Fruit fly (Drosophila melanogaster) whole organism, embryonic: ENCODE results near the gene CG8128.

ENCODE experiments used
- Adf1 ChIP-seq: fragments of 200-800 bp; sonication (Bioruptor generic); IDR thresholded peaks from 2 replicates; pipeline ENCODE4 v1.3.6; 2022; ENCODE audit warnings: missing biosample characterization, missing genetic modification characterization
- BEAF-32 ChIP-seq: fragments of 200-800 bp; sonication (Bioruptor generic); optimal IDR thresholded peaks from 3 replicates; lab custom pipeline; 2017; ENCODE audit warnings: missing biosample characterization, missing genetic modification characterization, mild to moderate bottlenecking, moderate library complexity, missing genetic modification reagents
- BtbVII ChIP-seq: fragments of 200-800 bp; sonication (Bioruptor generic); optimal IDR thresholded peaks from 3 replicates; lab custom pipeline; 2017; ENCODE audit warnings: missing biosample characterization, mild to moderate bottlenecking, missing genetic modification characterization
- CG10147 ChIP-seq: fragments of 200-800 bp; sonication (Bioruptor generic); optimal IDR thresholded peaks from 2 replicates; lab custom pipeline; 2019; ENCODE audit warnings: missing biosample characterization, mild to moderate bottlenecking, missing genetic modification characterization, moderate library complexity
- CG1024 ChIP-seq: fragments of 200-800 bp; sonication (Bioruptor generic); IDR thresholded peaks from 2 replicates; pipeline ENCODE4 v1.3.6; 2022; ENCODE audit warnings: missing biosample characterization, missing genetic modification characterization
- CG11560 ChIP-seq: fragments of 200-800 bp; sonication (Bioruptor generic); IDR thresholded peaks from 3 replicates; pipeline ENCODE4 v1.3.6; 2022; ENCODE audit warnings: missing biosample characterization, missing genetic modification characterization
- CG12942 ChIP-seq: fragments of 200-800 bp; sonication (Bioruptor generic); optimal IDR thresholded peaks from 3 replicates; lab custom pipeline; 2016; ENCODE audit warnings: missing biosample characterization, missing genetic modification characterization
- CG13775 ChIP-seq: fragments of 200-800 bp; sonication (Bioruptor generic); optimal IDR thresholded peaks from 3 replicates; lab custom pipeline; 2017; ENCODE audit warnings: missing biosample characterization, mild to moderate bottlenecking, missing genetic modification characterization
- CG15514 ChIP-seq: fragments of 200-800 bp; sonication (Bioruptor generic); optimal IDR thresholded peaks from 3 replicates; lab custom pipeline; 2017; ENCODE audit warnings: missing biosample characterization, missing genetic modification characterization, mild to moderate bottlenecking, moderate library complexity, missing genetic modification reagents
- CG1603 ChIP-seq: fragments of 200-800 bp; sonication (Bioruptor generic); optimal IDR thresholded peaks from 2 replicates; lab custom pipeline; 2019; ENCODE audit warnings: missing biosample characterization, mild to moderate bottlenecking, missing genetic modification characterization, moderate library complexity
- CG17359 ChIP-seq: fragments of 200-800 bp; sonication (Bioruptor generic); optimal IDR thresholded peaks from 3 replicates; lab custom pipeline; 2018; ENCODE audit warnings: missing biosample characterization, mild to moderate bottlenecking, missing genetic modification characterization, moderate library complexity
- CG18262 ChIP-seq: fragments of 200-800 bp; optimal IDR thresholded peaks from 3 replicates; lab custom pipeline; 2019; ENCODE audit warnings: missing biosample characterization, mild to moderate bottlenecking, missing genetic modification characterization, moderate library complexity
- CG2129 ChIP-seq: fragments of 200-800 bp; sonication (Bioruptor generic); IDR thresholded peaks from 2 replicates; pipeline ENCODE4 v1.3.6; 2022; ENCODE audit warnings: missing biosample characterization, missing genetic modification characterization; ENCODE audit not compliant: partially characterized antibody
- CG30431 ChIP-seq: fragments of 200-800 bp; sonication (Bioruptor generic); optimal IDR thresholded peaks from 2 replicates; lab custom pipeline; 2017; ENCODE audit warnings: missing biosample characterization, missing genetic modification characterization
- CG31365 ChIP-seq: fragments of 200-800 bp; sonication (Bioruptor generic); optimal IDR thresholded peaks from 2 replicates; lab custom pipeline; 2018; ENCODE audit warnings: missing biosample characterization, mild to moderate bottlenecking, missing genetic modification characterization
- CG4424 ChIP-seq: fragments of 200-800 bp; sonication (Bioruptor generic); optimal IDR thresholded peaks from 3 replicates; lab custom pipeline; 2016; ENCODE audit warnings: missing biosample characterization, missing genetic modification characterization
- CG4730 ChIP-seq: fragments of 200-800 bp; sonication (Bioruptor generic); IDR thresholded peaks from 2 replicates; pipeline ENCODE4 v1.3.6; 2022; ENCODE audit warnings: missing biosample characterization, missing genetic modification characterization
- CG8388 ChIP-seq: fragments of 200-800 bp; sonication (Bioruptor generic); optimal IDR thresholded peaks from 2 replicates; lab custom pipeline; 2019; ENCODE audit warnings: missing biosample characterization, mild to moderate bottlenecking, missing genetic modification characterization, moderate library complexity
- CG9876 ChIP-seq: fragments of 200-800 bp; sonication (Bioruptor generic); optimal IDR thresholded peaks from 2 replicates; lab custom pipeline; 2016; ENCODE audit warnings: missing biosample characterization, missing genetic modification characterization
- CoRest ChIP-seq: fragments of 200-800 bp; sonication (Bioruptor generic); optimal IDR thresholded peaks from 3 replicates; lab custom pipeline; 2018; ENCODE audit warnings: missing biosample characterization, mild to moderate bottlenecking, missing genetic modification characterization, moderate library complexity
- HLH54F ChIP-seq: fragments of 200-800 bp; sonication (Bioruptor generic); optimal IDR thresholded peaks from 3 replicates; lab custom pipeline; 2016; ENCODE audit warnings: missing biosample characterization, missing genetic modification characterization
- HLHmδ ChIP-seq: fragments of 200-800 bp; sonication (Bioruptor generic); optimal IDR thresholded peaks from 2 replicates; lab custom pipeline; 2018; ENCODE audit warnings: missing biosample characterization, mild to moderate bottlenecking, missing genetic modification characterization, moderate library complexity
- Jarid2 ChIP-seq: fragments of 200-800 bp; sonication (Bioruptor generic); optimal IDR thresholded peaks from 3 replicates; lab custom pipeline; 2017; ENCODE audit warnings: mild to moderate bottlenecking, missing biosample characterization, missing genetic modification reagents, missing genetic modification characterization
- Lhr ChIP-seq: fragments of 200-800 bp; sonication (Bioruptor generic); optimal IDR thresholded peaks from 3 replicates; lab custom pipeline; 2017; ENCODE audit warnings: mild to moderate bottlenecking, missing biosample characterization, missing genetic modification reagents, missing genetic modification characterization
- Mad ChIP-seq: fragments of 200-800 bp; sonication (Bioruptor generic); optimal IDR thresholded peaks from 2 replicates; lab custom pipeline; 2016; ENCODE audit warnings: missing biosample characterization, missing genetic modification characterization
- ash1 ChIP-seq: fragments of 200-800 bp; sonication (Bioruptor generic); optimal IDR thresholded peaks from 2 replicates; lab custom pipeline; 2018; ENCODE audit warnings: missing biosample characterization, mild to moderate bottlenecking, missing genetic modification characterization
- caup ChIP-seq: fragments of 200-800 bp; sonication (Bioruptor generic); optimal IDR thresholded peaks from 3 replicates; lab custom pipeline; 2017; ENCODE audit warnings: missing biosample characterization, mild to moderate bottlenecking, missing genetic modification characterization, moderate library complexity; ENCODE audit not compliant: severe bottlenecking
- dmrt99B ChIP-seq: fragments of 200-800 bp; sonication (Bioruptor generic); optimal IDR thresholded peaks from 2 replicates; lab custom pipeline; 2018; ENCODE audit warnings: missing biosample characterization, mild to moderate bottlenecking, missing genetic modification characterization, moderate library complexity
- dpn ChIP-seq, 2 experiments: fragments of 200-800 bp; sonication (Bioruptor generic); optimal IDR thresholded peaks; 3 replicates each; lab custom pipeline; 2016; ENCODE audit warnings: missing biosample characterization in 2 of 2, missing genetic modification characterization in 2 of 2
- gce ChIP-seq: fragments of 200-800 bp; sonication (Bioruptor generic); IDR thresholded peaks from 3 replicates; pipeline ENCODE4 v1.3.6; 2022; ENCODE audit warnings: missing biosample characterization, missing genetic modification characterization
- gro ChIP-seq: fragments of 200-800 bp; sonication (Bioruptor generic); optimal IDR thresholded peaks from 2 replicates; lab custom pipeline; 2016; ENCODE audit warnings: missing biosample characterization, missing genetic modification characterization
- h ChIP-seq: fragments of >200 bp; optimal IDR thresholded peaks from 2 replicates; lab custom pipeline; 2017
- hb ChIP-seq: fragments of 200-800 bp; sonication (Bioruptor generic); IDR thresholded peaks from 3 replicates; pipeline ENCODE4 v1.3.6; 2022; ENCODE audit warnings: missing biosample characterization, missing genetic modification characterization; ENCODE audit not compliant: partially characterized antibody
- hkb ChIP-seq, 2 experiments: fragments of 200-800 bp in 1 of 2; fragments of >200 bp in 1 of 2; sonication (Bioruptor generic) in 1 of 2; IDR thresholded peaks in 1 of 2; optimal IDR thresholded peaks in 1 of 2; 2 replicates each; pipeline versions ENCODE4 v1.3.6 to Lab custom; 2017 to 2022; ENCODE audit warnings: missing biosample characterization in 1 of 2, missing genetic modification characterization in 1 of 2
- inv ChIP-seq: fragments of 200-800 bp; sonication (Bioruptor generic); IDR thresholded peaks from 2 replicates; pipeline ENCODE4 v1.3.6; 2022; ENCODE audit warnings: missing biosample characterization, missing genetic modification characterization; ENCODE audit not compliant: partially characterized antibody
- mirr ChIP-seq: fragments of 200-800 bp; sonication (Bioruptor generic); optimal IDR thresholded peaks from 3 replicates; lab custom pipeline; 2018; ENCODE audit warnings: missing biosample characterization, mild to moderate bottlenecking, missing genetic modification characterization
- oc ChIP-seq: fragments of 200-800 bp; sonication (Bioruptor generic); optimal IDR thresholded peaks from 2 replicates; lab custom pipeline; 2018; ENCODE audit warnings: missing biosample characterization, mild to moderate bottlenecking, missing genetic modification characterization, moderate library complexity
- phol ChIP-seq: fragments of 200-800 bp; sonication (Bioruptor generic); optimal IDR thresholded peaks from 3 replicates; lab custom pipeline; 2018; ENCODE audit warnings: missing biosample characterization, mild to moderate bottlenecking, missing genetic modification characterization, moderate library complexity
- pita ChIP-seq: fragments of 200-800 bp; sonication (Bioruptor generic); optimal IDR thresholded peaks from 2 replicates; lab custom pipeline; 2017; ENCODE audit warnings: missing biosample characterization, mild to moderate bottlenecking, missing genetic modification characterization
- pum ChIP-seq: fragments of 200-800 bp; sonication (Bioruptor generic); optimal IDR thresholded peaks from 2 replicates; lab custom pipeline; 2016; ENCODE audit warnings: missing biosample characterization, missing genetic modification characterization
- ro ChIP-seq: fragments of 200-800 bp; sonication (Bioruptor generic); IDR thresholded peaks from 2 replicates; pipeline ENCODE4 v1.3.6; 2022; ENCODE audit warnings: missing biosample characterization, missing genetic modification characterization
- sqz ChIP-seq: fragments of 200-800 bp; sonication (Bioruptor generic); optimal IDR thresholded peaks from 3 replicates; lab custom pipeline; 2018; ENCODE audit warnings: missing biosample characterization, mild to moderate bottlenecking, missing genetic modification characterization
- ssp ChIP-seq: fragments of 200-800 bp; sonication (Bioruptor generic); IDR thresholded peaks from 2 replicates; pipeline ENCODE4 v1.3.6; 2022; ENCODE audit warnings: missing biosample characterization, missing genetic modification characterization
- tgo ChIP-seq: fragments of 200-800 bp; sonication (Bioruptor generic); IDR thresholded peaks from 3 replicates; pipeline ENCODE4 v1.3.6; 2022; ENCODE audit warnings: missing biosample characterization, missing genetic modification characterization
- tin ChIP-seq: fragments of 200-800 bp; sonication (Bioruptor generic); optimal IDR thresholded peaks from 3 replicates; lab custom pipeline; 2016; ENCODE audit warnings: missing biosample characterization, missing genetic modification characterization
- vnd ChIP-seq: fragments of 200-800 bp; sonication (Bioruptor generic); IDR thresholded peaks from 3 replicates; pipeline ENCODE4 v1.3.6; 2022; ENCODE audit warnings: missing biosample characterization, missing genetic modification characterization; ENCODE audit not compliant: partially characterized antibody
- yki ChIP-seq: fragments of >200 bp; optimal IDR thresholded peaks from 3 replicates; lab custom pipeline; 2018
- zen ChIP-seq: fragments of 200-800 bp; sonication (Bioruptor generic); optimal IDR thresholded peaks from 3 replicates; lab custom pipeline; 2018; ENCODE audit warnings: missing biosample characterization, mild to moderate bottlenecking, missing genetic modification characterization, moderate library complexity
- zfh1 ChIP-seq: fragments of 200-800 bp; sonication (Bioruptor generic); IDR thresholded peaks from 3 replicates; pipeline ENCODE4 v1.3.6; 2022; ENCODE audit warnings: missing biosample characterization, missing genetic modification characterization

Gene CG8128

DNA sequence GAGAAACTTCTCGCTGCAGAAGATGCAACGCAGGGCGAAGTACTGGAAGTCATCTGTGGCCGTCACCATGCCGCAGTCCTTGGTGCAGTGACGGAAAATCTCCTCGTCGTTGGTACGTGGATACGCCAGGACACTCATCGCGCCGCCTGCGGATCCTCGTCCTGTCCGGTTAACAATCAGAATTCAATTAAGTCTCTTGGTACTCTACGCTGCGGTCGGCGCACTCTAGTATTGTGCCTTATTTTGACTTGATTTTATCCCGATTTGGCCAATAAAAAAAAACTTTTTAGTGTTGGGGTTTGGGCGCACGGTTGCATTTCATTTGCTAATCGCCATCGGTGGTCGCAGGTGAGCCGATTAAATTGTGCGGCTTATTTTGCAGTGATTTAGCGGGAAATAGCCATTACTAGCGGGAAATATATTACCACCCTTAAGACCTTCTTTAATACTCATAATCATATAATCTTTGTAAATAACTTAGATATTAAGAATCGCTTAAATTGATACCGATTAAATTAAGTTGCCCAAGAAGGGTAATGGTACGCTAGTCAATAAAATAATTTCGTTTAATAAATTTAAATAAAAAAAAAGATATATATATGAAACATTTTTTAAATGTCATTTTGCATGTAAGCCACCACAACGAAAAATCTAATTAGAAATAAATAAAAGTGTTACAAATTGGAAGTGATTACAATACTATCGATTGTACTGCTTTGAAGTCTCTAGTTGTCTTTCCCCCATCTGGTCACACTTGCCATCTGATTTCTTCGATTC lies 48.8 kb downstream of the CG8128 start, which contains the start of the genes CG8944 and CCT6 (continued):
- TF ChIP-seq CG30431 (GFP tag; lab: Kevin White, UChicago) (no peak), ssp (GFP tag; lab: Robert Waterston, UW) (peak; percentile 28; the same call in 1 of the 2 replicates), sqz (GFP tag; lab: Kevin White, UChicago) (no peak), pita (GFP tag; lab: Kevin White, UChicago) (no peak), CG11560 (no peak), oc (tag; lab: Kevin White, UChicago) (no peak), zen (tag; lab: Kevin White, UChicago) (no peak), Lhr (GFP tag; lab: Kevin White, UChicago) (no peak), mirr (GFP tag; lab: Kevin White, UChicago) (no peak), HLH54F (no peak), CG1024 (no peak), ro (no peak), CG10147 (GFP tag; lab: Kevin White, UChicago) (no peak), gro (no peak), hb (no peak), HLHmδ (GFP tag; lab: Kevin White, UChicago) (no peak), CG9876 (GFP tag; lab: Kevin White, UChicago) (no peak), yki (lab: Kevin White, UChicago) (no peak), Mad (no peak), hkb (optimal IDR thresholded peaks at IDR 0.05; lab: Kevin White, UChicago) (no peak), hkb (GFP tag; IDR thresholded peaks at IDR 0.05; lab: Robert Waterston, UW) (no peak), inv (0 out of 2 replicates have a peak, but pooled peaks have one; percentile 33), CoRest (peak; percentile 45), CG12942 (GFP tag; lab: Kevin White, UChicago) (no peak), vnd (GFP tag; lab: Robert Waterston, UW) (peak; percentile 35; the same call in 1 of the 3 replicates), BEAF-32 (GFP tag; lab: Kevin White, UChicago) (peak; percentile 65), h (lab: Kevin White, UChicago) (no peak), ash1 (GFP tag; lab: Kevin White, UChicago) (no peak), CG1603 (tag; lab: Kevin White, UChicago) (peak; percentile 20), CG13775 (peak; percentile 29), tin (GFP tag; lab: Kevin White, UChicago) (peak; percentile 14), pum (GFP tag; lab: Kevin White, UChicago) (no peak), tgo (no peak), CG31365 (tag; lab: Kevin White, UChicago) (no peak), CG17359 (tag; lab: Kevin White, UChicago) (no peak), CG4730 (GFP tag; lab: Robert Waterston, UW) (no peak), zfh1 (GFP tag; lab: Robert Waterston, UW) (no peak), dmrt99B (tag; lab: Kevin White, UChicago) (no peak), Adf1 (no peak), caup (GFP tag; lab: Kevin White, UChicago) (no peak), phol (peak; percentile 36), Jarid2 (no peak), CG2129 (GFP tag; lab: Robert Waterston, UW) (no peak), CG4424 (GFP tag; lab: Kevin White, UChicago) (peak; percentile 1), CG18262 (peak; percentile 17), dpn (GFP tag; optimal IDR thresholded peaks at IDR 0.05; lab: Kevin White, UChicago) (peak in 1 of 2 experiments; percentile 21), BtbVII (GFP tag; lab: Kevin White, UChicago) (no peak), CG15514 (GFP tag; lab: Kevin White, UChicago) (peak; percentile 30), CG8388 (GFP tag; lab: Kevin White, UChicago) (no peak), gce (no peak)
